ENCODE assay signal across 5 worm cellular contexts in the genomic region with DNA sequence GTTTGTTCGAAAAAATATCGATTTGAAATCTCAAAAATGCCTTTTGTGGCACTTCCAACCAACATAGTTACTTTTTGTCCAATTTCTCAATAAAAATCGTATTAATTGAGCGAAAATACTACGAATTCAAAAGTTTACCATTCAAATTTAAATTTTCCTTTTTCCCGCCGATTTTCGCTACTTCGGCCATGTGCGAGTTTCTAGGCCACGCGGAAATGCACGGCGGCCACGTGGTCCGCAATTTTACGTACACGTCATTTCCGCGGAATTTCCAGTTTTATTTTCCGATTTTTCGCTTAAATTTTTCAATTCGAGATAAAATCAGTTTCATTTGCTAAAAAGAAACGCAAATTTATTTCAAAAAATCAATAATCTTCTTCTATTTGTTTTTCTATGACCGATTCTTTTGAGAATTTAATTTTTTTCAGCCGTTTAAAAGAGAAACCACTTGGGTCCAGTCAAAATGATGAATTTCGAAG.
TF ChIP-seq lines count a peak whose summit lies in the region.

A gene (plus strand): TSS at position 429 of the 479 bp plus-strand sequence.

TF ChIP-seq in whole organism, L1 larva, 84 proteins besides CTCF, POLR2A, EP300 and RAD21 (continues in another document):
- peak; percentile 26 for TF ChIP-seq nhr-237 (tag; optimal IDR thresholded peaks at IDR 0.05; lab: Kevin White, UChicago)
- no peak for TF ChIP-seq hlh-17 (GFP tag; optimal IDR thresholded peaks at IDR 0.05; lab: Kevin White, UChicago; ENCODE audit: borderline replicate concordance)
- peak; percentile 86 for TF ChIP-seq dsc-1 (tag; optimal IDR thresholded peaks at IDR 0.05; lab: Kevin White, UChicago)
- TF ChIP-seq isw-1 (GFP tag; IDR thresholded peaks at IDR 0.05; lab: Robert Waterston, UW) = peak; percentile 81
- TF ChIP-seq mdl-1 (tag; optimal IDR thresholded peaks at IDR 0.05; lab: Kevin White, UChicago) = peak; percentile 20 to 88
- peak; percentile 78 for TF ChIP-seq C04F5.9 (tag; optimal IDR thresholded peaks at IDR 0.05; lab: Kevin White, UChicago)
- TF ChIP-seq unc-86 (tag; optimal IDR thresholded peaks at IDR 0.05; lab: Kevin White, UChicago) = peak; percentile 75
- no peak for TF ChIP-seq pqm-1 (tag; optimal IDR thresholded peaks at IDR 0.05; lab: Kevin White, UChicago)
- peak; percentile 9 for TF ChIP-seq mef-2 (tag; optimal IDR thresholded peaks at IDR 0.05; lab: Kevin White, UChicago)
- TF ChIP-seq rnt-1 (tag; optimal IDR thresholded peaks at IDR 0.05; lab: Kevin White, UChicago) = peak; percentile 98
- TF ChIP-seq snpc-4 (tag; optimal IDR thresholded peaks at IDR 0.05; lab: Kevin White, UChicago) = peak; percentile 67
- no peak for TF ChIP-seq ceh-63 (GFP tag; optimal IDR thresholded peaks at IDR 0.05; lab: Kevin White, UChicago)
- TF ChIP-seq efl-3 (GFP tag; optimal IDR thresholded peaks at IDR 0.05; lab: Kevin White, UChicago) = peak; percentile 29
- peak; percentile 86 for TF ChIP-seq fkh-4 (tag; optimal IDR thresholded peaks at IDR 0.05; lab: Kevin White, UChicago; ENCODE audit: borderline replicate concordance)
- peak; percentile 91 for TF ChIP-seq tbx-2 (tag; optimal IDR thresholded peaks at IDR 0.05; lab: Kevin White, UChicago)
- no peak for TF ChIP-seq nhr-76 (tag; optimal IDR thresholded peaks at IDR 0.05; lab: Kevin White, UChicago)
- no peak for TF ChIP-seq C34B4.2 (tag; optimal IDR thresholded peaks at IDR 0.05; lab: Kevin White, UChicago)

TF ChIP-seq in whole organism, L3 larva, 47 proteins besides CTCF, POLR2A, EP300 and RAD21 (continues in another document):
- TF ChIP-seq nhr-43 (tag; optimal IDR thresholded peaks at IDR 0.05; lab: Kevin White, UChicago; ENCODE audit: poor library complexity, severe bottlenecking) (peak; percentile 90), egl-27 (tag; optimal IDR thresholded peaks at IDR 0.05; lab: Kevin White, UChicago) (no peak), ceh-9 (tag; optimal IDR thresholded peaks at IDR 0.05; lab: Kevin White, UChicago) (no peak), ceh-16 (tag; optimal IDR thresholded peaks at IDR 0.05; lab: Kevin White, UChicago) (no peak), hmg-11 (tag; optimal IDR thresholded peaks at IDR 0.05; lab: Kevin White, UChicago) (peak; percentile 22), egl-5 (tag; optimal IDR thresholded peaks at IDR 0.05; lab: Kevin White, UChicago) (no peak), R02D3.7 (tag; optimal IDR thresholded peaks at IDR 0.05; lab: Kevin White, UChicago) (peak; percentile 25), ama-1 (optimal IDR thresholded peaks at IDR 0.05; lab: Kevin White, UChicago) (no peak), fkh-2 (tag; optimal IDR thresholded peaks at IDR 0.05; lab: Kevin White, UChicago) (no peak), unc-39 (tag; optimal IDR thresholded peaks at IDR 0.05; lab: Kevin White, UChicago) (no peak), nhr-237 (tag; optimal IDR thresholded peaks at IDR 0.05; lab: Kevin White, UChicago) (no peak), elt-1 (tag; optimal IDR thresholded peaks at IDR 0.05; lab: Kevin White, UChicago) (no peak), lin-15B (tag; optimal IDR thresholded peaks at IDR 0.05; lab: Kevin White, UChicago) (peak; percentile 82), jun-1 (tag; optimal IDR thresholded peaks at IDR 0.05; lab: Kevin White, UChicago) (peak; percentile 57), ztf-4 (tag; optimal IDR thresholded peaks at IDR 0.05; lab: Kevin White, UChicago) (no peak), nhr-77 (tag; optimal IDR thresholded peaks at IDR 0.05; lab: Kevin White, UChicago) (no peak), nhr-11 (tag; optimal IDR thresholded peaks at IDR 0.05; lab: Kevin White, UChicago) (no peak), ztf-11 (tag; optimal IDR thresholded peaks at IDR 0.05; lab: Kevin White, UChicago) (no peak)

TF ChIP-seq in whole organism, early embryonic, 17 proteins besides CTCF, POLR2A, EP300 and RAD21:
- TF ChIP-seq tra-4 (tag; optimal IDR thresholded peaks at IDR 0.05; lab: Kevin White, UChicago) (no peak), B0310.2 (tag; optimal IDR thresholded peaks at IDR 0.05; lab: Kevin White, UChicago) (no peak), flt-1 (GFP tag; IDR thresholded peaks at IDR 0.05; lab: Robert Waterston, UW) (no peak), scrt-1 (GFP tag; IDR thresholded peaks at IDR 0.05; lab: Robert Waterston, UW) (no peak), tbx-37 (GFP tag; conservative IDR thresholded peaks at IDR 0.05; lab: Robert Waterston, UW) (peak; percentile 92), tbx-11 (GFP tag; IDR thresholded peaks at IDR 0.05; lab: Robert Waterston, UW) (no peak), hmbx-1 (tag; optimal IDR thresholded peaks at IDR 0.05; lab: Kevin White, UChicago) (no peak), ceh-36 (tag; optimal IDR thresholded peaks at IDR 0.05; lab: Kevin White, UChicago) (no peak), aly-1 (tag; optimal IDR thresholded peaks at IDR 0.05; lab: Kevin White, UChicago) (no peak), ets-7 (tag; optimal IDR thresholded peaks at IDR 0.05; lab: Kevin White, UChicago) (peak; percentile 49), hmg-4 (GFP tag; optimal IDR thresholded peaks at IDR 0.05; lab: Kevin White, UChicago) (peak; percentile 69), sea-1 (GFP tag; conservative IDR thresholded peaks at IDR 0.05; lab: Robert Waterston, UW) (no peak), pes-1 (GFP tag; IDR thresholded peaks at IDR 0.05; lab: Robert Waterston, UW) (peak; percentile 71; the same call in 1 of the 2 replicates), ama-1 (optimal IDR thresholded peaks at IDR 0.05; lab: Kevin White, UChicago) (no peak), ceh-13 (GFP tag; optimal IDR thresholded peaks at IDR 0.05; lab: Kevin White, UChicago) (no peak), F13C5.2 (tag; optimal IDR thresholded peaks at IDR 0.05; lab: Kevin White, UChicago) (peak; percentile 40), hnd-1 (tag; optimal IDR thresholded peaks at IDR 0.05; lab: Kevin White, UChicago) (no peak)

TF ChIP-seq in whole organism, midembryonic, 9 proteins besides CTCF, POLR2A, EP300 and RAD21:
- TF ChIP-seq cog-1 (tag; optimal IDR thresholded peaks at IDR 0.05; lab: Kevin White, UChicago) (no peak), flt-1 (GFP tag; IDR thresholded peaks at IDR 0.05; lab: Robert Waterston, UW) (peak; percentile 68), med-1 (GFP tag; optimal IDR thresholded peaks at IDR 0.05; lab: Kevin White, UChicago; ENCODE audit: insufficient read depth) (no peak), ztf-29 (GFP tag; IDR thresholded peaks at IDR 0.05; lab: Robert Waterston, UW) (no peak), klf-2 (GFP tag; conservative IDR thresholded peaks at IDR 0.05; lab: Robert Waterston, UW) (peak; percentile 62; the same call in 1 of the 2 replicates), ref-1 (GFP tag; conservative IDR thresholded peaks at IDR 0.05; lab: Robert Waterston, UW) (no peak), T22C8.4 (GFP tag; IDR thresholded peaks at IDR 0.05; lab: Robert Waterston, UW) (no peak), tab-1 (GFP tag; IDR thresholded peaks at IDR 0.05; lab: Robert Waterston, UW) (peak; percentile 21; the same call in 1 of the 2 replicates), ztf-23 (GFP tag; IDR thresholded peaks at IDR 0.05; lab: Robert Waterston, UW) (no peak)

TF ChIP-seq in whole organism, young adult, 124 proteins besides CTCF, POLR2A, EP300 and RAD21 (continues in another document):
- TF ChIP-seq sea-2 (GFP tag; IDR thresholded peaks at IDR 0.05; lab: Robert Waterston, UW) (no peak), madf-10 (tag; optimal IDR thresholded peaks at IDR 0.05; lab: Kevin White, UChicago) (no peak), fkh-3 (tag; optimal IDR thresholded peaks at IDR 0.05; lab: Kevin White, UChicago) (no peak), ceh-58 (GFP tag; IDR thresholded peaks at IDR 0.05; lab: Robert Waterston, UW) (no peak), K11D2.4 (GFP tag; IDR thresholded peaks at IDR 0.05; lab: Robert Waterston, UW) (peak; percentile 64; the same call in 1 of the 2 replicates), nfya-2 (GFP tag; IDR thresholded peaks at IDR 0.05; lab: Robert Waterston, UW) (no peak), egl-44 (GFP tag; IDR thresholded peaks at IDR 0.05; lab: Robert Waterston, UW) (no peak; the same call in 1 of the 2 replicates), sdz-38 (tag; optimal IDR thresholded peaks at IDR 0.05; lab: Kevin White, UChicago) (no peak), mel-28 (tag; optimal IDR thresholded peaks at IDR 0.05; lab: Kevin White, UChicago; ENCODE audit: borderline replicate concordance) (no peak), rec-8 (tag; optimal IDR thresholded peaks at IDR 0.05; lab: Kevin White, UChicago) (no peak), cebp-1 (GFP tag; IDR thresholded peaks at IDR 0.05; lab: Robert Waterston, UW) (no peak), cebp-1 (tag; optimal IDR thresholded peaks at IDR 0.05; lab: Kevin White, UChicago) (no peak), aptf-3 (GFP tag; IDR thresholded peaks at IDR 0.05; lab: Robert Waterston, UW) (no peak), egl-18 (GFP tag; IDR thresholded peaks at IDR 0.05; lab: Robert Waterston, UW) (no peak), let-526 (GFP tag; IDR thresholded peaks at IDR 0.05; lab: Robert Waterston, UW) (peak; percentile 73; the same call in 1 of the 2 replicates), Y53G8AR.9 (GFP tag; conservative IDR thresholded peaks at IDR 0.05; lab: Robert Waterston, UW) (no peak), sptf-2 (GFP tag; optimal IDR thresholded peaks at IDR 0.05; lab: Kevin White, UChicago) (peak; percentile 5), ets-4 (GFP tag; optimal IDR thresholded peaks at IDR 0.05; lab: Kevin White, UChicago) (no peak), ceh-91 (GFP tag; IDR thresholded peaks at IDR 0.05; lab: Robert Waterston, UW) (peak; percentile 50; the same call in 1 of the 2 replicates), F22D6.2 (tag; optimal IDR thresholded peaks at IDR 0.05; lab: Kevin White, UChicago) (peak; percentile 8), F33H1.4 (GFP tag; IDR thresholded peaks at IDR 0.05; lab: Robert Waterston, UW) (peak; percentile 67), dpl-1 (GFP tag; optimal IDR thresholded peaks at IDR 0.05; lab: Kevin White, UChicago) (peak; percentile 78), T26A5.8 (tag; optimal IDR thresholded peaks at IDR 0.05; lab: Kevin White, UChicago) (no peak), attf-3 (GFP tag; conservative IDR thresholded peaks at IDR 0.05; lab: Robert Waterston, UW) (peak; percentile 51; the same call in 1 of the 2 replicates), zim-3 (tag; optimal IDR thresholded peaks at IDR 0.05; lab: Kevin White, UChicago) (no peak), nhr-27 (tag; optimal IDR thresholded peaks at IDR 0.05; lab: Kevin White, UChicago) (no peak), C06A6.2 (GFP tag; conservative IDR thresholded peaks at IDR 0.05; lab: Robert Waterston, UW) (no peak), ztf-18 (tag; optimal IDR thresholded peaks at IDR 0.05; lab: Kevin White, UChicago) (peak; percentile 27), chd-7 (tag; optimal IDR thresholded peaks at IDR 0.05; lab: Kevin White, UChicago) (peak; percentile 24), dpff-1 (tag; optimal IDR thresholded peaks at IDR 0.05; lab: Kevin White, UChicago) (no peak), B0035.1 (tag; optimal IDR thresholded peaks at IDR 0.05; lab: Kevin White, UChicago) (no peak), lin-40 (tag; optimal IDR thresholded peaks at IDR 0.05; lab: Kevin White, UChicago) (peak; percentile 65), xnd-1 (tag; optimal IDR thresholded peaks at IDR 0.05; lab: Kevin White, UChicago) (peak; percentile 21)
